Fruit fly (Drosophila melanogaster) whole organism, pupa: ENCODE results near the gene RhoGAP15B.

ENCODE experiments used
- CG10348 ChIP-seq: fragments of 200-800 bp; sonication (Bioruptor generic); IDR thresholded peaks from 2 replicates; pipeline ENCODE4 v1.3.6; 2022; ENCODE audit warnings: missing biosample characterization, missing genetic modification characterization
- CG13204 ChIP-seq: fragments of 200-800 bp; sonication (Bioruptor generic); optimal IDR thresholded peaks from 2 replicates; lab custom pipeline; 2018; ENCODE audit warnings: missing biosample characterization, mild to moderate bottlenecking, missing genetic modification characterization, moderate library complexity
- CG15710 ChIP-seq: fragments of 200-800 bp; sonication (Bioruptor generic); optimal IDR thresholded peaks from 2 replicates; lab custom pipeline; 2018; ENCODE audit warnings: missing biosample characterization, mild to moderate bottlenecking, missing genetic modification characterization, moderate library complexity
- CG17806 ChIP-seq: fragments of 200-800 bp; sonication (Bioruptor generic); optimal IDR thresholded peaks from 2 replicates; lab custom pipeline; 2018; ENCODE audit warnings: missing biosample characterization, mild to moderate bottlenecking, missing genetic modification characterization, moderate library complexity
- CG4496 ChIP-seq: fragments of 200-800 bp; sonication (Bioruptor generic); IDR thresholded peaks from 3 replicates; pipeline ENCODE4 v1.3.6; 2022; ENCODE audit warnings: missing biosample characterization, missing genetic modification characterization
- CG8159 ChIP-seq: fragments of 200-800 bp; sonication (Bioruptor generic); optimal IDR thresholded peaks from 3 replicates; lab custom pipeline; 2018; ENCODE audit warnings: missing biosample characterization, mild to moderate bottlenecking, missing genetic modification characterization, moderate library complexity
- CG8301 ChIP-seq: fragments of 200-800 bp; sonication (Bioruptor generic); optimal IDR thresholded peaks from 2 replicates; lab custom pipeline; 2018; ENCODE audit warnings: missing biosample characterization, mild to moderate bottlenecking, missing genetic modification characterization
- CG9948 ChIP-seq: fragments of 200-800 bp; sonication (Bioruptor generic); optimal IDR thresholded peaks from 2 replicates; lab custom pipeline; 2018; ENCODE audit warnings: missing biosample characterization, mild to moderate bottlenecking, missing genetic modification characterization, moderate library complexity
- D1 ChIP-seq: fragments of 200-800 bp; sonication (Bioruptor generic); optimal IDR thresholded peaks from 2 replicates; lab custom pipeline; 2018; ENCODE audit warnings: missing biosample characterization, mild to moderate bottlenecking, missing genetic modification characterization, moderate library complexity
- EcR ChIP-seq: fragments of 200-800 bp; sonication (Bioruptor generic); optimal IDR thresholded peaks from 3 replicates; lab custom pipeline; 2019; ENCODE audit warnings: missing biosample characterization, missing genetic modification characterization, mild to moderate bottlenecking, moderate library complexity, missing genetic modification reagents
- Pif1B ChIP-seq: fragments of 200-800 bp; sonication (Bioruptor generic); optimal IDR thresholded peaks from 3 replicates; lab custom pipeline; 2016; ENCODE audit warnings: missing biosample characterization, missing genetic modification characterization
- Snoo ChIP-seq: fragments of 200-800 bp; sonication (Bioruptor generic); optimal IDR thresholded peaks from 3 replicates; lab custom pipeline; 2017; ENCODE audit warnings: missing biosample characterization, mild to moderate bottlenecking, missing genetic modification characterization, inconsistent platforms
- gl ChIP-seq: fragments of 200-800 bp; sonication (Bioruptor generic); optimal IDR thresholded peaks from 2 replicates; lab custom pipeline; 2018; ENCODE audit warnings: missing biosample characterization, mild to moderate bottlenecking, missing genetic modification characterization
- rn ChIP-seq: fragments of 200-800 bp; sonication (Bioruptor generic); IDR thresholded peaks from 2 replicates; pipeline ENCODE4 v1.3.6; 2022; ENCODE audit warnings: missing biosample characterization, missing genetic modification characterization

DNA sequence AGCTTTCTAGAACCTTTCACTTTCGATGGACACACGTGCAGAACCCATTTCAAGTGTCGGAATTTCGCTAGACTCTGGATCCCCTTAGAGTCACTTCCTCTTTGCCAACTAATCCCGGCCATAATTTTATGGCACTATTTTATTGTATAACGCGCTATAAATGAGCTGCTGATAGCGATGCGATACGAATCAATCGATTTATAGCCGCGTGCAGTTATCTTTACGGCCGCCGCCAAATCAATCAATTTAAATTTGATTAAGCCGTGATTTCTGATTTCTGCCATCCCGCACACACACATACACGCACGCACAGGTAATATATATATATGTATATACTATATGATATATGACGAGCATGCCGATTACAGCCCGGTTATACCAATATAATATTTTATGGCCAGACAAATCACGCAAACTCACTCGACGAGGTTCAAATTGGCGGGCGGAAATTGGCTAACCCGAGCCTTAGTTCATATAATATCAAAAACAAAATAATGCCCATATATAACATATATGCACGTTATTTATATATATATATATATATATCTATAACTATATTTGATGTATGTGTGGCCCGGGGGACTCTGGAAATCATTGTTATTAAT, 22.3 kb upstream of the RhoGAP15B start:
- TF ChIP-seq CG8301 (tag; lab: Kevin White, UChicago) = no peak
- TF ChIP-seq gl = no peak
- TF ChIP-seq Snoo = no peak
- TF ChIP-seq EcR (GFP tag; lab: Kevin White, UChicago) = no peak
- no peak for TF ChIP-seq CG13204 (GFP tag; lab: Kevin White, UChicago)
- TF ChIP-seq CG9948 = no peak
- no peak for TF ChIP-seq Pif1B
- no peak for TF ChIP-seq rn
- TF ChIP-seq CG15710 (tag; lab: Kevin White, UChicago) = no peak
- no peak for TF ChIP-seq CG8159 (tag; lab: Kevin White, UChicago)
- TF ChIP-seq D1 (tag; lab: Kevin White, UChicago) = no peak
- no peak for TF ChIP-seq CG4496
- no peak for TF ChIP-seq CG17806
- no peak for TF ChIP-seq CG10348 (GFP tag; lab: Robert Waterston, UW)
